Fruit fly (Drosophila melanogaster) whole organism, embryonic: Measurements from ENCODE around the gene CG14657.

ENCODE experiments used
- B-H1 ChIP-seq: fragments of 200-800 bp; sonication (Bioruptor generic); IDR thresholded peaks from 3 replicates; pipeline ENCODE4 v1.3.6; 2022; ENCODE audit warnings: missing biosample characterization, missing genetic modification characterization
- CG10209 ChIP-seq: fragments of 200-800 bp; sonication (Bioruptor generic); optimal IDR thresholded peaks from 3 replicates; lab custom pipeline; 2017; ENCODE audit warnings: missing biosample characterization, mild to moderate bottlenecking, missing genetic modification characterization, missing genetic modification reagents
- CG10565 ChIP-seq: fragments of 200-800 bp; sonication (Bioruptor generic); optimal IDR thresholded peaks from 3 replicates; lab custom pipeline; 2016; ENCODE audit warnings: missing biosample characterization, mild to moderate bottlenecking, missing genetic modification characterization
- CG12104 ChIP-seq: fragments of 200-800 bp; sonication (Bioruptor generic); optimal IDR thresholded peaks from 3 replicates; lab custom pipeline; 2016; ENCODE audit warnings: missing biosample characterization, missing genetic modification characterization
- CG12659 ChIP-seq: fragments of 200-800 bp; sonication (Bioruptor generic); optimal IDR thresholded peaks from 3 replicates; lab custom pipeline; 2017; ENCODE audit warnings: mild to moderate bottlenecking, missing biosample characterization, missing genetic modification reagents, missing genetic modification characterization
- CG12942 ChIP-seq: fragments of 200-800 bp; sonication (Bioruptor generic); optimal IDR thresholded peaks from 3 replicates; lab custom pipeline; 2016; ENCODE audit warnings: missing biosample characterization, missing genetic modification characterization
- CG13424 ChIP-seq: fragments of 200-800 bp; sonication (Bioruptor generic); optimal IDR thresholded peaks from 2 replicates; lab custom pipeline; 2019; ENCODE audit warnings: missing biosample characterization, mild to moderate bottlenecking, missing genetic modification characterization, moderate library complexity
- CG1603 ChIP-seq: fragments of 200-800 bp; sonication (Bioruptor generic); optimal IDR thresholded peaks from 2 replicates; lab custom pipeline; 2019; ENCODE audit warnings: missing biosample characterization, mild to moderate bottlenecking, missing genetic modification characterization, moderate library complexity
- CG17912 ChIP-seq: fragments of 200-800 bp; sonication (Bioruptor generic); optimal IDR thresholded peaks from 2 replicates; lab custom pipeline; 2018; ENCODE audit warnings: missing biosample characterization, mild to moderate bottlenecking, missing genetic modification characterization
- CG18619 ChIP-seq: fragments of 200-800 bp; sonication (Bioruptor generic); optimal IDR thresholded peaks from 3 replicates; lab custom pipeline; 2017; ENCODE audit warnings: missing biosample characterization, mild to moderate bottlenecking, missing genetic modification characterization
- CG2678 ChIP-seq: fragments of 200-800 bp; sonication (Bioruptor generic); optimal IDR thresholded peaks from 3 replicates; lab custom pipeline; 2019; ENCODE audit warnings: missing biosample characterization, mild to moderate bottlenecking, missing genetic modification characterization, moderate library complexity
- CG31388 ChIP-seq: fragments of 200-800 bp; sonication (Bioruptor generic); optimal IDR thresholded peaks from 2 replicates; lab custom pipeline; 2016; ENCODE audit warnings: missing biosample characterization, missing genetic modification characterization
- CG34224 ChIP-seq: fragments of 200-800 bp; sonication (Bioruptor generic); IDR thresholded peaks from 3 replicates; pipeline ENCODE4 v1.3.6; 2022; ENCODE audit warnings: missing biosample characterization, missing genetic modification characterization; ENCODE audit not compliant: partially characterized antibody
- CG4730 ChIP-seq: fragments of 200-800 bp; sonication (Bioruptor generic); IDR thresholded peaks from 2 replicates; pipeline ENCODE4 v1.3.6; 2022; ENCODE audit warnings: missing biosample characterization, missing genetic modification characterization
- CG7987 ChIP-seq: fragments of 200-800 bp; sonication (Bioruptor generic); optimal IDR thresholded peaks from 2 replicates; lab custom pipeline; 2018; ENCODE audit warnings: missing biosample characterization, mild to moderate bottlenecking, missing genetic modification characterization, moderate library complexity
- CG9797 ChIP-seq: fragments of 200-800 bp; sonication (Bioruptor generic); optimal IDR thresholded peaks from 3 replicates; lab custom pipeline; 2018; ENCODE audit warnings: missing biosample characterization, mild to moderate bottlenecking, missing genetic modification characterization
- D19A ChIP-seq: fragments of 200-800 bp; optimal IDR thresholded peaks from 3 replicates; lab custom pipeline; 2019; ENCODE audit warnings: missing biosample characterization, mild to moderate bottlenecking, missing genetic modification characterization, moderate library complexity
- Doc3 ChIP-seq: fragments of 200-800 bp; sonication (Bioruptor generic); IDR thresholded peaks from 3 replicates; pipeline ENCODE4 v1.3.6; 2022; ENCODE audit warnings: missing biosample characterization, missing genetic modification characterization; ENCODE audit not compliant: partially characterized antibody
- ERR ChIP-seq: fragments of 200-800 bp; sonication (Bioruptor generic); optimal IDR thresholded peaks from 2 replicates; lab custom pipeline; 2016; ENCODE audit warnings: missing biosample characterization, missing genetic modification characterization
- Fer3 ChIP-seq: fragments of 200-800 bp; sonication (Bioruptor generic); optimal IDR thresholded peaks from 2 replicates; lab custom pipeline; 2018; ENCODE audit warnings: missing biosample characterization, mild to moderate bottlenecking, missing genetic modification characterization, moderate library complexity
- Hey ChIP-seq: fragments of 200-800 bp; sonication (Bioruptor generic); optimal IDR thresholded peaks from 3 replicates; lab custom pipeline; 2018; ENCODE audit warnings: missing biosample characterization, mild to moderate bottlenecking, missing genetic modification characterization
- Hmr ChIP-seq: fragments of 200-800 bp; sonication (Bioruptor generic); optimal IDR thresholded peaks from 3 replicates; lab custom pipeline; 2017; ENCODE audit warnings: mild to moderate bottlenecking, missing biosample characterization, missing genetic modification reagents, missing genetic modification characterization
- Hsf ChIP-seq: fragments of 200-800 bp; sonication (Bioruptor generic); optimal IDR thresholded peaks from 3 replicates; lab custom pipeline; 2016; ENCODE audit warnings: missing biosample characterization, missing genetic modification characterization
- Mad ChIP-seq: fragments of 200-800 bp; sonication (Bioruptor generic); optimal IDR thresholded peaks from 2 replicates; lab custom pipeline; 2016; ENCODE audit warnings: missing biosample characterization, missing genetic modification characterization
- Med ChIP-seq: fragments of 200-800 bp; sonication (Bioruptor generic); peaks from one replicate; lab custom pipeline; 2016; ENCODE audit warnings: missing biosample characterization, missing genetic modification characterization, mild to moderate bottlenecking, inconsistent platforms, moderate library complexity
- Myb ChIP-seq: fragments of 200-800 bp; sonication (Bioruptor generic); optimal IDR thresholded peaks from 2 replicates; lab custom pipeline; 2016; ENCODE audit warnings: missing biosample characterization, missing genetic modification characterization
- Oli ChIP-seq: fragments of 200-800 bp; sonication (Bioruptor generic); optimal IDR thresholded peaks from 2 replicates; lab custom pipeline; 2018; ENCODE audit warnings: missing biosample characterization, mild to moderate bottlenecking, missing genetic modification characterization, moderate library complexity
- Trl ChIP-seq, 3 experiments: fragments of >200 bp in 2 of 3; fragments of 200-800 bp in 1 of 3; sonication (Bioruptor generic) in 1 of 3; optimal IDR thresholded peaks; 2 replicates in 1 of 3; 3 replicates in 2 of 3; lab custom pipeline; 2016 to 2017; ENCODE audit warnings: missing biosample characterization in 1 of 3, missing genetic modification characterization in 1 of 3
- Xrp1 ChIP-seq: fragments of 200-800 bp; sonication (Bioruptor generic); IDR thresholded peaks from 2 replicates; pipeline ENCODE4 v1.3.6; 2022; ENCODE audit warnings: missing biosample characterization, missing genetic modification characterization
- YL-1 ChIP-seq: fragments of 200-800 bp; sonication (Bioruptor generic); optimal IDR thresholded peaks from 3 replicates; lab custom pipeline; 2017; ENCODE audit warnings: missing biosample characterization, mild to moderate bottlenecking, missing genetic modification characterization
- abd-A ChIP-seq: fragments of 200-800 bp; sonication (Bioruptor generic); optimal IDR thresholded peaks from 3 replicates; lab custom pipeline; 2019; ENCODE audit warnings: missing biosample characterization, mild to moderate bottlenecking, missing genetic modification characterization, moderate library complexity
- ara ChIP-seq: fragments of 200-800 bp; sonication (Bioruptor generic); IDR thresholded peaks from 2 replicates; pipeline ENCODE4 v1.3.6; 2022; ENCODE audit warnings: missing biosample characterization, missing genetic modification characterization
- bigmax ChIP-seq: fragments of 200-800 bp; sonication (Bioruptor generic); optimal IDR thresholded peaks from 2 replicates; lab custom pipeline; 2018; ENCODE audit warnings: missing biosample characterization, mild to moderate bottlenecking, missing genetic modification characterization
- bsh ChIP-seq, 2 experiments: fragments of 200-800 bp; sonication (Bioruptor generic); optimal IDR thresholded peaks; 2 replicates each; lab custom pipeline; 2017 to 2018; ENCODE audit warnings: mild to moderate bottlenecking in 2 of 2, missing biosample characterization in 2 of 2, missing genetic modification characterization in 2 of 2, moderate library complexity in 1 of 2
- cad ChIP-seq: fragments of >200 bp; optimal IDR thresholded peaks from 2 replicates; lab custom pipeline; 2017; ENCODE audit warnings: missing biosample characterization, missing genetic modification characterization
- esg ChIP-seq: fragments of 200-800 bp; sonication (Bioruptor generic); conservative IDR thresholded peaks from 2 replicates; pipeline ENCODE4 v1.3.6; 2022; ENCODE audit warnings: missing biosample characterization, missing genetic modification characterization
- eve ChIP-seq, 2 experiments: fragments of >200 bp; optimal IDR thresholded peaks; 2 replicates each; lab custom pipeline; 2017; ENCODE audit warnings: missing biosample characterization in 2 of 2, missing genetic modification characterization in 2 of 2
- eyg ChIP-seq: fragments of 200-800 bp; sonication (Bioruptor generic); optimal IDR thresholded peaks from 3 replicates; lab custom pipeline; 2016; ENCODE audit warnings: missing biosample characterization, missing genetic modification characterization
- jumu ChIP-seq: fragments of 200-800 bp; sonication (Bioruptor generic); optimal IDR thresholded peaks from 3 replicates; lab custom pipeline; 2016; ENCODE audit warnings: missing biosample characterization, missing genetic modification characterization
- lbe ChIP-seq: fragments of 200-800 bp; sonication (Bioruptor generic); optimal IDR thresholded peaks from 2 replicates; lab custom pipeline; 2016; ENCODE audit warnings: missing biosample characterization, mild to moderate bottlenecking, missing genetic modification characterization
- luna ChIP-seq: fragments of 200-800 bp; sonication (Bioruptor generic); optimal IDR thresholded peaks from 2 replicates; lab custom pipeline; 2016; ENCODE audit warnings: missing biosample characterization, missing genetic modification characterization
- mirr ChIP-seq: fragments of 200-800 bp; sonication (Bioruptor generic); optimal IDR thresholded peaks from 3 replicates; lab custom pipeline; 2018; ENCODE audit warnings: missing biosample characterization, mild to moderate bottlenecking, missing genetic modification characterization
- nmo ChIP-seq: fragments of 200-800 bp; sonication (Bioruptor generic); optimal IDR thresholded peaks from 2 replicates; lab custom pipeline; 2018; ENCODE audit warnings: missing biosample characterization, mild to moderate bottlenecking, missing genetic modification characterization, moderate library complexity
- pnt ChIP-seq: fragments of 200-800 bp; sonication (Bioruptor generic); optimal IDR thresholded peaks from 3 replicates; lab custom pipeline; 2016; ENCODE audit warnings: missing biosample characterization, missing genetic modification characterization
- psq ChIP-seq: fragments of 200-800 bp; sonication (Bioruptor generic); optimal IDR thresholded peaks from 2 replicates; lab custom pipeline; 2017; ENCODE audit warnings: missing biosample characterization, missing genetic modification characterization
- salm ChIP-seq: fragments of 200-800 bp; sonication (Bioruptor generic); optimal IDR thresholded peaks from 2 replicates; lab custom pipeline; 2018; ENCODE audit warnings: missing biosample characterization, mild to moderate bottlenecking, missing genetic modification characterization
- sna ChIP-seq: fragments of 200-800 bp; sonication (Bioruptor generic); IDR thresholded peaks from 2 replicates; pipeline ENCODE4 v1.3.6; 2022; ENCODE audit warnings: missing biosample characterization, missing genetic modification characterization; ENCODE audit not compliant: partially characterized antibody
- tin ChIP-seq: fragments of 200-800 bp; sonication (Bioruptor generic); optimal IDR thresholded peaks from 3 replicates; lab custom pipeline; 2016; ENCODE audit warnings: missing biosample characterization, missing genetic modification characterization
- tio ChIP-seq: fragments of 200-800 bp; sonication (Bioruptor generic); optimal IDR thresholded peaks from 2 replicates; lab custom pipeline; 2017; ENCODE audit warnings: missing biosample characterization, missing genetic modification characterization, inconsistent platforms
- toy ChIP-seq: fragments of 200-800 bp; sonication (Bioruptor generic); IDR thresholded peaks from 2 replicates; pipeline ENCODE4 v1.3.6; 2022; ENCODE audit warnings: missing biosample characterization, missing genetic modification characterization

Gene CG14657

DNA sequence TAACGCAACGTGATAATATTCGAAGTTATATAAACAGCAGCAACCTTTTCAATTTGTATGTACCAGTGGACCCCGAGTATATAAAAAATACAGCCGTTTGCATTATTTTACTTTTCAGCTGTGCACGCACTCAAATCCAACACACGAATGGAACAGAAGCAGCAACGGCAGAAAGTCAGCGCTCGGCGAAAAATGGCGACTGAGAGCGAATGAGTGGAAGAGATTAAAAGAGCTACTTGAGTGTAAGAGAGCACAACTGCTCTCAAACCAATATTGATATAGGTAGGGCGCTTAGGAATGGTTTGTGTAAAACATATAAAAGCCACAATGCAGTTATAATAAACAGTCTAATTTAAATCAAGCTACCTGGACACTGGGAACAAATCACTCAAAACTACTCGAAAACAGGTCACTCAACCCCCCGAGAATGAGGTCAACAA is 14.9 kb downstream of the CG14657 start (continued):
- peak; percentile 63 for TF ChIP-seq CG17912
- TF ChIP-seq Hsf (GFP tag; lab: Kevin White, UChicago) = no peak
- TF ChIP-seq CG4730 (GFP tag; lab: Robert Waterston, UW) = no peak
- TF ChIP-seq Fer3 (tag; lab: Kevin White, UChicago) = peak; percentile 59
- no peak for TF ChIP-seq cad (GFP tag; lab: Kevin White, UChicago)
- TF ChIP-seq toy (GFP tag; lab: Robert Waterston, UW) = no peak
- peak; percentile 6 for TF ChIP-seq tin (GFP tag; lab: Kevin White, UChicago)
- peak; percentile 30 for TF ChIP-seq CG10565
- no peak; the same call in 2 of the 3 replicates for TF ChIP-seq B-H1 (GFP tag; lab: Robert Waterston, UW)
- TF ChIP-seq sna (GFP tag; lab: Robert Waterston, UW) = no peak
- no peak for TF ChIP-seq bigmax (GFP tag; lab: Kevin White, UChicago)
- TF ChIP-seq esg (GFP tag; lab: Robert Waterston, UW) = no peak
- peak; percentile 32; the same call in 1 of the 3 replicates for TF ChIP-seq CG34224 (GFP tag; lab: Robert Waterston, UW)
- TF ChIP-seq Oli (tag; lab: Kevin White, UChicago) = peak; percentile 11
- peak; percentile 74 for TF ChIP-seq CG2678
- peak; percentile 58 for TF ChIP-seq pnt
- TF ChIP-seq tio (GFP tag; lab: Kevin White, UChicago) = no peak
- peak; percentile 79 for TF ChIP-seq Hmr (GFP tag; lab: Kevin White, UChicago)
- TF ChIP-seq CG12659 (GFP tag; lab: Kevin White, UChicago) = peak; percentile 66
- no peak for TF ChIP-seq Doc3 (GFP tag; lab: Robert Waterston, UW)
- no peak for TF ChIP-seq jumu (GFP tag; lab: Kevin White, UChicago)
- peak; percentile 29 for TF ChIP-seq CG13424 (tag; lab: Kevin White, UChicago)
- TF ChIP-seq CG9797 (GFP tag; lab: Kevin White, UChicago) = no peak
- TF ChIP-seq eve (GFP tag; optimal IDR thresholded peaks at IDR 0.05; lab: Kevin White, UChicago) = no peak
- TF ChIP-seq CG10209 (GFP tag; lab: Kevin White, UChicago) = peak; percentile 74
- TF ChIP-seq Xrp1 = peak; percentile 54
- peak; percentile 28 for TF ChIP-seq Hey (tag; lab: Kevin White, UChicago)
- peak; percentile 96 for TF ChIP-seq Med (GFP tag; lab: Kevin White, UChicago)
- peak; percentile 65 for TF ChIP-seq salm (tag; lab: Kevin White, UChicago)
- TF ChIP-seq Mad (GFP tag; lab: Kevin White, UChicago) = peak; percentile 24
- peak; percentile 38 for TF ChIP-seq lbe (GFP tag; lab: Kevin White, UChicago)
- TF ChIP-seq CG12104 (GFP tag; lab: Kevin White, UChicago) = peak; percentile 47
- peak; percentile 42 for TF ChIP-seq CG18619
- TF ChIP-seq abd-A (tag; lab: Kevin White, UChicago) = peak; percentile 46
- TF ChIP-seq CG1603 = peak; percentile 21
- TF ChIP-seq mirr (GFP tag; lab: Kevin White, UChicago) = peak; percentile 86
- TF ChIP-seq ERR (GFP tag; lab: Kevin White, UChicago) = no peak
- peak; percentile 89 to 98 for TF ChIP-seq Trl (optimal IDR thresholded peaks at IDR 0.05; lab: Kevin White, UChicago)
- TF ChIP-seq Trl (GFP tag; optimal IDR thresholded peaks at IDR 0.05; lab: Kevin White, UChicago) = peak; percentile 73
- TF ChIP-seq CG12942 = peak; percentile 24
- no peak for TF ChIP-seq CG31388 (GFP tag; lab: Kevin White, UChicago)
- peak; percentile 22 for TF ChIP-seq Myb (GFP tag; lab: Kevin White, UChicago)
- TF ChIP-seq eyg (GFP tag; lab: Kevin White, UChicago) = peak; percentile 41
- no peak for TF ChIP-seq ara (GFP tag; lab: Robert Waterston, UW)
- TF ChIP-seq bsh (GFP tag; optimal IDR thresholded peaks at IDR 0.05; lab: Kevin White, UChicago) = peak; percentile 15 to 66
- TF ChIP-seq D19A = peak; percentile 35
- no peak for TF ChIP-seq nmo
- no peak for TF ChIP-seq luna (GFP tag; lab: Kevin White, UChicago)
- peak; percentile 70 for TF ChIP-seq psq (GFP tag; lab: Kevin White, UChicago)
- peak; percentile 85 for TF ChIP-seq CG7987 (GFP tag; lab: Kevin White, UChicago)
- no peak for TF ChIP-seq YL-1 (GFP tag; lab: Kevin White, UChicago)
